Worm (Caenorhabditis elegans) whole organism, midembryonic: ENCODE results near the gene grl-9.

Experiments used
- cog-1 ChIP-seq: sonication (generic microtip); optimal IDR thresholded peaks from 2 replicates; lab custom pipeline; 2016; ENCODE audit warnings: missing genetic modification characterization, missing compliant biosample characterization
- flt-1 ChIP-seq: fragments of 200-800 bp; sonication (Bioruptor generic); IDR thresholded peaks from 2 replicates; pipeline ENCODE4 v1.3.6; 2022; ENCODE audit warnings: missing genetic modification characterization, missing compliant biosample characterization
- klf-2 ChIP-seq: fragments of 200-800 bp; sonication (Bioruptor generic); conservative IDR thresholded peaks from 2 replicates; pipeline ENCODE4 v1.3.6; 2022; ENCODE audit warnings: missing genetic modification reagents, missing genetic modification characterization, missing compliant biosample characterization
- med-1 ChIP-seq: sonication (generic microtip); optimal IDR thresholded peaks from 2 replicates; lab custom pipeline; 2017; ENCODE audit warnings: missing genetic modification characterization, mild to moderate bottlenecking, missing compliant biosample characterization, antibody characterized with exemption, missing genetic modification reagents; ENCODE audit not compliant: insufficient read depth
- ztf-23 ChIP-seq: fragments of 200-800 bp; sonication (Bioruptor generic); IDR thresholded peaks from 2 replicates; pipeline ENCODE4 v1.3.6; 2022; ENCODE audit warnings: missing genetic modification reagents, missing genetic modification characterization, missing compliant biosample characterization

ce11 chrV:6769440-6769839 is 37.9 kb upstream of the grl-9 start:
- TF ChIP-seq cog-1 (tag; lab: Kevin White, UChicago) (no peak), ztf-23 (no peak), med-1 (no peak), klf-2 (GFP tag; lab: Robert Waterston, UW) (no peak), flt-1 (GFP tag; lab: Robert Waterston, UW) (no peak)
